Worm (Caenorhabditis elegans): Measurements from ENCODE around the gene Y54E2A.7.

DNA sequence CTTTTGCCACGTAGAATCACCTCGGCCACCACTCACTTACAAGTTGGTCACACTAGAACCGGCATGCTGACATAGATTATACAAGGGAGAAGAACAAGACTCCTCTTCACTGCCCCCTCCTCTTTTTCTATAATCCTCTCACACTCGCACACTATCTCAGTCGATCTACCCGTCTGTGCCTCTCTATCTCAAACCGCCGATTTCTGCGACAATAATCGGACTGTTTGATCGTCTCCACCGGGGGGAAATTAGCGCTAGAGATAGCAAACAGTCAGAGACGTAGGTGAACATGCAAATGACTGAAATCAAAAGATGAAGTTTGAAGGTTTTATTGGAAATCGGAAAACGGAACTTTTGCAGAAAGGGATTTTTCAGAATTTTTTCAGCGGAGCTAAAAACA, 49.6 kb upstream of the Y54E2A.7 start:
- TF ChIP-seq him-1 (tag; optimal IDR thresholded peaks at IDR 0.05), result no peak
- no peak for TF ChIP-seq dao-5 (tag; optimal IDR thresholded peaks at IDR 0.05)

All from whole organism, L4/young adult.